Worm (Caenorhabditis elegans) whole organism, late embryonic: Measurements from ENCODE around the gene Y57G7A.6.

Experiments used
- C08G9.2 ChIP-seq: sonication (generic microtip); optimal IDR thresholded peaks from 2 replicates; lab custom pipeline; 2016; ENCODE audit warnings: mild to moderate bottlenecking, missing genetic modification characterization, moderate library complexity, missing compliant biosample characterization
- K09A11.1 ChIP-seq: sonication (generic microtip); optimal IDR thresholded peaks from 2 replicates; lab custom pipeline; 2017; ENCODE audit warnings: antibody characterized with exemption, mild to moderate bottlenecking, missing genetic modification characterization, missing compliant biosample characterization; ENCODE audit not compliant: insufficient read depth
- T23F11.4 ChIP-seq: fragments of 200-800 bp; sonication (Bioruptor generic); optimal IDR thresholded peaks from 2 replicates; lab custom pipeline; 2018; ENCODE audit warnings: mild to moderate bottlenecking, missing genetic modification characterization, missing compliant biosample characterization
- ahr-1 ChIP-seq: sonication (generic microtip); optimal IDR thresholded peaks from 2 replicates; lab custom pipeline; 2016; ENCODE audit warnings: missing genetic modification characterization, missing compliant biosample characterization
- ama-1 ChIP-seq: fragments of 150-350 bp; optimal IDR thresholded peaks from 2 replicates; lab custom pipeline; 2014
- ceh-14 ChIP-seq: sonication (generic microtip); optimal IDR thresholded peaks from 2 replicates; lab custom pipeline; 2016; ENCODE audit warnings: missing genotype, missing genetic modification characterization, missing compliant biosample characterization
- ceh-24 ChIP-seq: sonication (generic microtip); optimal IDR thresholded peaks from 2 replicates; lab custom pipeline; 2016; ENCODE audit warnings: mild to moderate bottlenecking, missing genetic modification characterization, missing compliant biosample characterization
- ceh-31 ChIP-seq: sonication (generic microtip); optimal IDR thresholded peaks from 2 replicates; lab custom pipeline; 2016; ENCODE audit warnings: missing genetic modification characterization, missing compliant biosample characterization
- ceh-34 ChIP-seq: sonication (generic microtip); optimal IDR thresholded peaks from 2 replicates; lab custom pipeline; 2016; ENCODE audit warnings: mild to moderate bottlenecking, missing genetic modification characterization, missing compliant biosample characterization
- ceh-45 ChIP-seq: fragments of 200-800 bp; sonication (Bioruptor generic); IDR thresholded peaks from 2 replicates; pipeline ENCODE4 v1.3.6; 2022; ENCODE audit warnings: missing genetic modification reagents, missing genetic modification characterization, missing compliant biosample characterization
- ceh-48 ChIP-seq: sonication (generic microtip); optimal IDR thresholded peaks from 2 replicates; lab custom pipeline; 2016; ENCODE audit warnings: missing genetic modification characterization, inconsistent platforms, missing compliant biosample characterization
- ceh-6 ChIP-seq: fragments of 200-800 bp; sonication (Bioruptor generic); optimal IDR thresholded peaks from 2 replicates; lab custom pipeline; 2018; ENCODE audit warnings: mild to moderate bottlenecking, missing genetic modification characterization, missing compliant biosample characterization
- ceh-9 ChIP-seq: sonication (generic microtip); optimal IDR thresholded peaks from 2 replicates; lab custom pipeline; 2016; ENCODE audit warnings: mild to moderate bottlenecking, missing genetic modification characterization, inconsistent platforms, missing compliant biosample characterization
- che-1 ChIP-seq: sonication (generic microtip); optimal IDR thresholded peaks from 2 replicates; lab custom pipeline; 2016; ENCODE audit warnings: mild to moderate bottlenecking, missing genetic modification characterization, missing compliant biosample characterization
- dmd-4 ChIP-seq: sonication (generic microtip); optimal IDR thresholded peaks from 2 replicates; lab custom pipeline; 2016; ENCODE audit warnings: borderline replicate concordance, missing genetic modification characterization, missing compliant biosample characterization
- dve-1 ChIP-seq: sonication (generic microtip); optimal IDR thresholded peaks from 2 replicates; lab custom pipeline; 2017; ENCODE audit warnings: antibody characterized with exemption, mild to moderate bottlenecking, missing genetic modification characterization, missing compliant biosample characterization
- elt-2 ChIP-seq: sonication (generic microtip); optimal IDR thresholded peaks from 2 replicates; lab custom pipeline; 2016; ENCODE audit warnings: missing genetic modification reagents, missing genetic modification characterization, missing compliant biosample characterization
- eyg-1 ChIP-seq: sonication (generic microtip); optimal IDR thresholded peaks from 2 replicates; lab custom pipeline; 2016; ENCODE audit warnings: missing genotype, missing genetic modification characterization, missing compliant biosample characterization
- fax-1 ChIP-seq: sonication (generic microtip); optimal IDR thresholded peaks from 2 replicates; lab custom pipeline; 2016; ENCODE audit warnings: missing genotype, missing genetic modification characterization, missing compliant biosample characterization
- fkh-10 ChIP-seq: fragments of 150-350 bp; optimal IDR thresholded peaks from 2 replicates; lab custom pipeline; 2014; ENCODE audit warnings: missing biosample characterization, missing genetic modification reagents, missing genetic modification characterization
- fkh-6 ChIP-seq: sonication (generic microtip); optimal IDR thresholded peaks from 2 replicates; lab custom pipeline; 2016; ENCODE audit warnings: missing genetic modification characterization, missing compliant biosample characterization
- gmeb-2 ChIP-seq: sonication (generic microtip); optimal IDR thresholded peaks from 2 replicates; lab custom pipeline; 2016; ENCODE audit warnings: missing genetic modification characterization, inconsistent platforms, missing compliant biosample characterization
- hlh-15 ChIP-seq: sonication (generic microtip); optimal IDR thresholded peaks from 2 replicates; lab custom pipeline; 2016; ENCODE audit warnings: missing genetic modification characterization, missing compliant biosample characterization
- hlh-30 ChIP-seq: sonication (generic microtip); optimal IDR thresholded peaks from 2 replicates; lab custom pipeline; 2017; ENCODE audit warnings: antibody characterized with exemption, missing genetic modification characterization, missing compliant biosample characterization; ENCODE audit not compliant: insufficient read depth
- lim-6 ChIP-seq: sonication (generic microtip); optimal IDR thresholded peaks from 2 replicates; lab custom pipeline; 2016; ENCODE audit warnings: missing genetic modification characterization, missing compliant biosample characterization
- lin-11 ChIP-seq: fragments of 200-800 bp; sonication (Bioruptor generic); optimal IDR thresholded peaks from 2 replicates; lab custom pipeline; 2018; ENCODE audit warnings: mild to moderate bottlenecking, missing genetic modification characterization, missing compliant biosample characterization
- madf-2 ChIP-seq: sonication (generic microtip); optimal IDR thresholded peaks from 2 replicates; lab custom pipeline; 2017; ENCODE audit warnings: missing genetic modification characterization, missing compliant biosample characterization
- npax-4 ChIP-seq: sonication (generic microtip); optimal IDR thresholded peaks from 2 replicates; lab custom pipeline; 2016; ENCODE audit warnings: missing genetic modification characterization, missing compliant biosample characterization
- odd-2 ChIP-seq: sonication (generic microtip); optimal IDR thresholded peaks from 2 replicates; lab custom pipeline; 2017; ENCODE audit warnings: antibody characterized with exemption, mild to moderate bottlenecking, missing genetic modification characterization, missing compliant biosample characterization
- pat-9 ChIP-seq: fragments of 200-800 bp; sonication (Bioruptor generic); optimal IDR thresholded peaks from 2 replicates; lab custom pipeline; 2018; ENCODE audit warnings: mild to moderate bottlenecking, missing genetic modification characterization, moderate library complexity, missing compliant biosample characterization
- pax-1 ChIP-seq: fragments of 150-350 bp; optimal IDR thresholded peaks from 2 replicates; lab custom pipeline; 2014; ENCODE audit warnings: missing biosample characterization, missing genetic modification characterization
- pha-2 ChIP-seq: sonication (generic microtip); optimal IDR thresholded peaks from 2 replicates; lab custom pipeline; 2017; ENCODE audit warnings: mild to moderate bottlenecking, missing genetic modification characterization, missing compliant biosample characterization
- pqm-1 ChIP-seq: sonication (generic microtip); optimal IDR thresholded peaks from 2 replicates; lab custom pipeline; 2016; ENCODE audit warnings: missing genetic modification characterization, missing compliant biosample characterization
- pros-1 ChIP-seq: fragments of 150-350 bp; optimal IDR thresholded peaks from 2 replicates; lab custom pipeline; 2014; ENCODE audit warnings: missing biosample characterization, missing genetic modification reagents, missing genetic modification characterization
- ref-2 ChIP-seq: sonication (generic microtip); optimal IDR thresholded peaks from 2 replicates; lab custom pipeline; 2016; ENCODE audit warnings: missing genetic modification characterization, missing compliant biosample characterization
- sdc-2 ChIP-seq: sonication (generic microtip); optimal IDR thresholded peaks from 2 replicates; lab custom pipeline; 2016; ENCODE audit warnings: missing genotype, missing genetic modification characterization, missing compliant biosample characterization
- sox-2 ChIP-seq: fragments of 200-800 bp; sonication (Bioruptor generic); IDR thresholded peaks from 2 replicates; pipeline ENCODE4 v1.3.6; 2022; ENCODE audit warnings: missing genetic modification reagents, missing genetic modification characterization, missing compliant biosample characterization
- tbx-2 ChIP-seq: sonication (generic microtip); optimal IDR thresholded peaks from 2 replicates; lab custom pipeline; 2016; ENCODE audit warnings: missing genetic modification characterization, missing compliant biosample characterization
- tbx-7 ChIP-seq: sonication (generic microtip); optimal IDR thresholded peaks from 2 replicates; lab custom pipeline; 2016; ENCODE audit warnings: missing genotype, missing genetic modification characterization, missing compliant biosample characterization
- ttx-3 ChIP-seq: sonication (generic microtip); optimal IDR thresholded peaks from 2 replicates; lab custom pipeline; 2016; ENCODE audit warnings: missing genetic modification reagents, missing genetic modification characterization, missing compliant biosample characterization
- unc-3 ChIP-seq, 2 experiments: fragments of 200-800 bp in 1 of 2; sonication (Bioruptor generic) in 1 of 2; sonication (generic microtip) in 1 of 2; conservative IDR thresholded peaks in 1 of 2; optimal IDR thresholded peaks in 1 of 2; 2 replicates each; pipeline versions ENCODE4 v1.3.6 to Lab custom; 2016 to 2022; ENCODE audit warnings: missing compliant biosample characterization in 2 of 2, missing genetic modification characterization in 2 of 2, missing genetic modification reagents in 1 of 2
- unc-42 ChIP-seq: sonication (generic microtip); optimal IDR thresholded peaks from 2 replicates; lab custom pipeline; 2016; ENCODE audit warnings: missing genotype, missing genetic modification characterization, missing compliant biosample characterization
- unc-55 ChIP-seq: sonication (generic microtip); optimal IDR thresholded peaks from 2 replicates; lab custom pipeline; 2017; ENCODE audit warnings: missing biosample characterization, missing genetic modification reagents, missing genetic modification characterization
- unc-86 ChIP-seq: sonication (generic microtip); optimal IDR thresholded peaks from 2 replicates; lab custom pipeline; 2016; ENCODE audit warnings: missing genetic modification characterization, missing compliant biosample characterization

The Y57G7A.6 gene

ce11 chrII:1322283-1323173, 37.1 kb upstream of the Y57G7A.6 start:
- TF ChIP-seq pax-1 (tag; lab: Kevin White, UChicago): no peak
- no peak for TF ChIP-seq ceh-6
- TF ChIP-seq pha-2: no peak
- TF ChIP-seq C08G9.2: no peak
- TF ChIP-seq tbx-2 (tag; lab: Kevin White, UChicago): no peak

ce11 chrII:1320987-1321807, 35.8 kb upstream of the Y57G7A.6 start, which contains the start of gene vig-1:
Gene vig-1, plus strand, starts transcription at chrII:1321037.
- TF ChIP-seq ceh-14 (tag; lab: Kevin White, UChicago): no peak
- TF ChIP-seq elt-2 (tag; lab: Kevin White, UChicago): peak; percentile 29
- peak; percentile 0 for TF ChIP-seq ceh-48
- TF ChIP-seq ceh-45 (GFP tag; lab: Robert Waterston, UW): no peak
- no peak for TF ChIP-seq pros-1 (tag; lab: Kevin White, UChicago)

ce11 chrII:1320412-1320811, 35.0 kb upstream of the Y57G7A.6 start:
- TF ChIP-seq sdc-2 (tag; lab: Kevin White, UChicago) (peak; percentile 28), madf-2 (tag; lab: Kevin White, UChicago) (peak; percentile 68), ceh-34 (tag; lab: Kevin White, UChicago) (peak; percentile 93), ama-1 (lab: Kevin White, UChicago) (peak; percentile 61), ahr-1 (no peak), fax-1 (tag; lab: Kevin White, UChicago) (no peak), odd-2 (tag; lab: Kevin White, UChicago) (peak; percentile 15), unc-3 (GFP tag; conservative IDR thresholded peaks at IDR 0.05; lab: Robert Waterston, UW) (no peak), unc-3 (tag; optimal IDR thresholded peaks at IDR 0.05; lab: Kevin White, UChicago) (no peak), fkh-6 (tag; lab: Kevin White, UChicago) (no peak), elt-2 (tag; lab: Kevin White, UChicago) (peak; percentile 60), sox-2 (peak; percentile 7; the same call in 1 of the 2 replicates), ceh-24 (tag; lab: Kevin White, UChicago) (no peak), ceh-48 (peak; percentile 58), T23F11.4 (GFP tag; lab: Kevin White, UChicago) (peak; percentile 24), dmd-4 (tag; lab: Kevin White, UChicago) (no peak), K09A11.1 (tag; lab: Kevin White, UChicago) (peak; percentile 24), tbx-2 (tag; lab: Kevin White, UChicago) (peak; percentile 91), ceh-6 (peak; percentile 53), ttx-3 (tag; lab: Kevin White, UChicago) (peak; percentile 51), ref-2 (tag; lab: Kevin White, UChicago) (peak; percentile 80), hlh-15 (tag; lab: Kevin White, UChicago) (peak; percentile 13), gmeb-2 (tag; lab: Kevin White, UChicago) (peak; percentile 74), dve-1 (tag; lab: Kevin White, UChicago) (peak; percentile 90), lin-11 (tag; lab: Kevin White, UChicago) (peak; percentile 20), hlh-30 (tag; lab: Kevin White, UChicago) (no peak), ceh-31 (tag; lab: Kevin White, UChicago) (peak; percentile 89), unc-86 (peak; percentile 81), npax-4 (tag; lab: Kevin White, UChicago) (no peak), ceh-14 (tag; lab: Kevin White, UChicago) (peak; percentile 73), lim-6 (tag; lab: Kevin White, UChicago) (no peak), che-1 (tag; lab: Kevin White, UChicago) (peak; percentile 70), fkh-10 (GFP tag; lab: Kevin White, UChicago) (no peak), unc-55 (GFP tag; lab: Kevin White, UChicago) (peak; percentile 82), pat-9 (tag; lab: Kevin White, UChicago) (peak; percentile 95), eyg-1 (tag; lab: Kevin White, UChicago) (no peak), pqm-1 (no peak), ceh-9 (tag; lab: Kevin White, UChicago) (peak; percentile 4), unc-42 (tag; lab: Kevin White, UChicago) (peak; percentile 72), tbx-7 (tag; lab: Kevin White, UChicago) (no peak)
